Worm (Caenorhabditis elegans) whole organism, L2 larva: Measurements from ENCODE around the gene num-1.

Source experiments
- C34F6.9 ChIP-seq: fragments of 150-350 bp; optimal IDR thresholded peaks from 2 replicates; lab custom pipeline; 2014; ENCODE audit warnings: missing biosample characterization, missing genetic modification characterization
- F13H6.1 ChIP-seq: sonication (generic microtip); optimal IDR thresholded peaks from 2 replicates; lab custom pipeline; 2016; ENCODE audit warnings: missing genetic modification characterization, missing compliant biosample characterization
- R02D3.7 ChIP-seq: fragments of 150-350 bp; optimal IDR thresholded peaks from 2 replicates; lab custom pipeline; 2014; ENCODE audit warnings: missing biosample characterization, missing genetic modification characterization
- Y55F3AM.14 ChIP-seq: fragments of 200-800 bp; sonication (Bioruptor generic); optimal IDR thresholded peaks from 2 replicates; lab custom pipeline; 2018; ENCODE audit warnings: mild to moderate bottlenecking, missing genetic modification characterization, missing compliant biosample characterization
- ZK546.5 ChIP-seq: sonication (generic microtip); optimal IDR thresholded peaks from 2 replicates; lab custom pipeline; 2017; ENCODE audit warnings: missing biosample characterization, missing genetic modification characterization
- aly-2 ChIP-seq: fragments of 150-350 bp; optimal IDR thresholded peaks from 2 replicates; lab custom pipeline; 2014; ENCODE audit warnings: missing biosample characterization, missing genetic modification characterization
- ama-1 ChIP-seq: fragments of 150-350 bp; optimal IDR thresholded peaks from 2 replicates; lab custom pipeline; 2018; ENCODE audit warnings: inconsistent platforms
- blmp-1 ChIP-seq: sonication (generic microtip); optimal IDR thresholded peaks from 2 replicates; lab custom pipeline; 2017; ENCODE audit warnings: missing genetic modification characterization, mild to moderate bottlenecking, missing compliant biosample characterization, antibody characterized with exemption, moderate library complexity; ENCODE audit not compliant: insufficient read depth
- ceh-16 ChIP-seq: fragments of 150-350 bp; optimal IDR thresholded peaks from 2 replicates; lab custom pipeline; 2014; ENCODE audit warnings: missing biosample characterization, missing genetic modification characterization
- ceh-82 ChIP-seq: fragments of 150-350 bp; optimal IDR thresholded peaks from 2 replicates; lab custom pipeline; 2014; ENCODE audit warnings: missing biosample characterization, missing genetic modification characterization
- crh-2 ChIP-seq: sonication (generic microtip); optimal IDR thresholded peaks from 2 replicates; lab custom pipeline; 2017; ENCODE audit warnings: missing biosample characterization, missing genetic modification characterization
- dmd-4 ChIP-seq: sonication (generic microtip); optimal IDR thresholded peaks from 2 replicates; lab custom pipeline; 2017; ENCODE audit warnings: missing biosample characterization, missing genetic modification characterization
- egl-27 ChIP-seq: sonication (generic microtip); optimal IDR thresholded peaks from 3 replicates; lab custom pipeline; 2017; ENCODE audit warnings: missing biosample characterization, missing genetic modification reagents, missing genetic modification characterization
- elt-1 ChIP-seq: fragments of 150-350 bp; optimal IDR thresholded peaks from 2 replicates; lab custom pipeline; 2014; ENCODE audit warnings: missing biosample characterization, missing genetic modification characterization
- elt-3 ChIP-seq: sonication (generic microtip); optimal IDR thresholded peaks from 2 replicates; lab custom pipeline; 2017; ENCODE audit warnings: missing biosample characterization, missing genetic modification characterization
- fos-1 ChIP-seq: fragments of 150-350 bp; optimal IDR thresholded peaks from 2 replicates; lab custom pipeline; 2014; ENCODE audit warnings: missing biosample characterization, missing genetic modification characterization
- gmeb-1 ChIP-seq: fragments of 150-350 bp; optimal IDR thresholded peaks from 2 replicates; lab custom pipeline; 2014; ENCODE audit warnings: missing biosample characterization, missing genetic modification characterization
- lin-11 ChIP-seq: fragments of 150-350 bp; sonication (generic microtip); optimal IDR thresholded peaks from 2 replicates; lab custom pipeline; 2014; ENCODE audit warnings: missing biosample characterization, missing genetic modification characterization, inconsistent platforms, mixed read lengths
- lin-13 ChIP-seq: fragments of 150-350 bp; optimal IDR thresholded peaks from 2 replicates; lab custom pipeline; 2014; ENCODE audit warnings: missing biosample characterization, missing genetic modification reagents, missing genetic modification characterization
- lin-39 ChIP-seq: fragments of 150-350 bp; optimal IDR thresholded peaks from 2 replicates; lab custom pipeline; 2014; ENCODE audit warnings: missing biosample characterization, missing genetic modification reagents, missing genetic modification characterization
- lsy-2 ChIP-seq, 2 experiments: fragments of 150-350 bp in 1 of 2; sonication (generic microtip) in 1 of 2; optimal IDR thresholded peaks; 2 replicates each; lab custom pipeline; 2014 to 2017; ENCODE audit warnings: missing biosample characterization in 2 of 2, missing genetic modification characterization in 2 of 2
- mab-5 ChIP-seq: fragments of 150-350 bp; optimal IDR thresholded peaks from 2 replicates; lab custom pipeline; 2014; ENCODE audit warnings: missing biosample characterization, missing genetic modification characterization
- mbf-1 ChIP-seq: sonication (generic microtip); optimal IDR thresholded peaks from 2 replicates; lab custom pipeline; 2017; ENCODE audit warnings: missing biosample characterization, missing genetic modification characterization
- mdl-1 ChIP-seq, 2 experiments: fragments of 150-350 bp in 1 of 2; sonication (generic microtip) in 1 of 2; optimal IDR thresholded peaks; 2 replicates each; lab custom pipeline; 2017; ENCODE audit warnings: missing biosample characterization in 2 of 2, missing genetic modification characterization in 2 of 2
- nhr-10 ChIP-seq: sonication (generic microtip); optimal IDR thresholded peaks from 2 replicates; lab custom pipeline; 2017; ENCODE audit warnings: missing biosample characterization, missing genetic modification characterization
- nhr-11 ChIP-seq: fragments of 150-350 bp; optimal IDR thresholded peaks from 2 replicates; lab custom pipeline; 2014; ENCODE audit warnings: missing biosample characterization, missing genetic modification characterization
- nhr-129 ChIP-seq: fragments of 150-350 bp; optimal IDR thresholded peaks from 2 replicates; lab custom pipeline; 2014; ENCODE audit warnings: missing biosample characterization, missing genetic modification characterization
- nhr-21 ChIP-seq: fragments of 150-350 bp; optimal IDR thresholded peaks from 2 replicates; lab custom pipeline; 2014; ENCODE audit warnings: missing biosample characterization, missing genetic modification characterization
- nhr-23 ChIP-seq: fragments of 150-350 bp; optimal IDR thresholded peaks from 2 replicates; lab custom pipeline; 2014; ENCODE audit warnings: missing biosample characterization, missing genetic modification reagents, missing genetic modification characterization
- nhr-237 ChIP-seq: fragments of 150-350 bp; optimal IDR thresholded peaks from 2 replicates; lab custom pipeline; 2014; ENCODE audit warnings: missing biosample characterization, missing genetic modification characterization
- nhr-25 ChIP-seq: fragments of 150-350 bp; sonication (generic microtip); optimal IDR thresholded peaks from 3 replicates; lab custom pipeline; 2014; ENCODE audit warnings: missing biosample characterization, missing genetic modification characterization
- nhr-77 ChIP-seq: fragments of 150-350 bp; optimal IDR thresholded peaks from 2 replicates; lab custom pipeline; 2014; ENCODE audit warnings: missing biosample characterization, missing genetic modification characterization
- peb-1 ChIP-seq: fragments of 150-350 bp; optimal IDR thresholded peaks from 2 replicates; lab custom pipeline; 2014; ENCODE audit warnings: missing biosample characterization, missing genetic modification characterization
- sem-4 ChIP-seq: fragments of 150-350 bp; optimal IDR thresholded peaks from 2 replicates; lab custom pipeline; 2014; ENCODE audit warnings: missing biosample characterization, missing genetic modification reagents, missing genetic modification characterization
- skn-1 ChIP-seq: sonication (generic microtip); optimal IDR thresholded peaks from 2 replicates; lab custom pipeline; 2017; ENCODE audit warnings: missing biosample characterization, missing genetic modification characterization
- sma-3 ChIP-seq: sonication (generic microtip); optimal IDR thresholded peaks from 2 replicates; lab custom pipeline; 2016; ENCODE audit warnings: missing genetic modification reagents, missing genetic modification characterization, missing compliant biosample characterization
- sma-9 ChIP-seq, 2 experiments: fragments of 150-350 bp in 1 of 2; sonication (generic microtip) in 1 of 2; optimal IDR thresholded peaks; 2 replicates each; lab custom pipeline; 2014 to 2016; ENCODE audit warnings: missing genetic modification characterization in 2 of 2, mild to moderate bottlenecking in 1 of 2, missing biosample characterization in 1 of 2, missing compliant biosample characterization in 1 of 2, missing genetic modification reagents in 1 of 2, moderate library complexity in 1 of 2
- snpc-4 ChIP-seq: fragments of 150-350 bp; optimal IDR thresholded peaks from 2 replicates; lab custom pipeline; 2014; ENCODE audit warnings: missing biosample characterization, missing genetic modification characterization
- unc-55 ChIP-seq: fragments of 150-350 bp; sonication (generic microtip); optimal IDR thresholded peaks from 3 replicates; lab custom pipeline; 2014; ENCODE audit warnings: missing biosample characterization, missing genetic modification reagents, missing genetic modification characterization
- zag-1 ChIP-seq: fragments of 150-350 bp; optimal IDR thresholded peaks from 2 replicates; lab custom pipeline; 2014; ENCODE audit warnings: missing biosample characterization, missing genetic modification characterization
- ztf-1 ChIP-seq: fragments of 200-800 bp; sonication (Bioruptor generic); conservative IDR thresholded peaks from 2 replicates; pipeline ENCODE4 v1.3.6; 2022; ENCODE audit warnings: missing genetic modification characterization, missing compliant biosample characterization
- ztf-11 ChIP-seq: sonication (generic microtip); optimal IDR thresholded peaks from 2 replicates; lab custom pipeline; 2017; ENCODE audit warnings: missing biosample characterization, missing genetic modification characterization
- ztf-4 ChIP-seq: fragments of 150-350 bp; optimal IDR thresholded peaks from 2 replicates; lab custom pipeline; 2014; ENCODE audit warnings: missing biosample characterization, missing genetic modification characterization

The num-1 gene

DNA sequence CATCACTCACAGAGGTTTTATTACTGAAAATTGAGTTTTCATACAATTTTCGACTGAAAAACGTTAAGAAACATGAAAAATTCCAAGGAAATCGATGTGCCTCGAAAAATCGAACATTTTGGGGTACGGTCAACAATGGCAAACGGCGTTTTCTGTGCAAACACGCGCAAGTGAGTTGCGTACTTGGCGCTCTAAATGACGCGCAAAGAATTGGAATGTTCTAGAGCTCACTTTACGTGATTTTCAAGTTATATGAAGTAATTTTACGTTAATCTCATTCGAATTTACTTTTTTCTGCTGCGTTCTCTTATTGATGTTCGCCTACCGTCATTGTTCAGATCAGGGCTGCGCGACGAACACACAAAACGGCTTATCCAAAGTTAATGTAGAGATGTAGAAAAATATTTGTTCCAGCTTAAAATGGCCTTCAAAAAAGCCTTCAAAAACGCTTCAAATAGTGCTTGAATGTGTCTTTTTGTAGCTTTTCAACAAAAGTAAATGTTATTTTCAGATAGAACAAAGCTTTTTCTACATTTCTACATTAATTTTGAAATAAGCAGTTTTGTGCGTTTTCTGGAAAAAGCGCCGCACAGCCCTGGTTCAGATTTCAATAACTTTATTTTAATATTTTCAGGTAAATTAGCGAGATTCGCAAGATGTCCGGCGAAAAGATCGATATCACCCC, 16.1 kb downstream of the num-1 start, which contains the start of the genes F31D4.2 and fkb-6:
Gene F31D4.2, minus strand, starts transcription at position 23 of the 685 bp plus-strand sequence.
Gene fkb-6, plus strand, starts transcription at position 635 of the 685 bp plus-strand sequence.
- TF ChIP-seq ztf-4 (tag; lab: Kevin White, UChicago) (peak; percentile 62), mab-5 (tag; lab: Kevin White, UChicago) (peak; percentile 33), zag-1 (tag; lab: Kevin White, UChicago) (peak; percentile 25), lin-13 (GFP tag; lab: Kevin White, UChicago) (peak; percentile 62), nhr-25 (peak; percentile 22), ama-1 (peak; percentile 81), lsy-2 (tag; optimal IDR thresholded peaks at IDR 0.05; lab: Kevin White, UChicago) (peak; percentile 93 to 98), egl-27 (peak; percentile 30), nhr-129 (peak; percentile 83), aly-2 (no peak), F13H6.1 (tag; lab: Kevin White, UChicago) (peak; percentile 64), sma-9 (GFP tag; optimal IDR thresholded peaks at IDR 0.05; lab: Kevin White, UChicago) (peak; percentile 58), sma-9 (tag; optimal IDR thresholded peaks at IDR 0.05; lab: Kevin White, UChicago) (no peak), peb-1 (tag; lab: Kevin White, UChicago) (no peak), crh-2 (tag; lab: Kevin White, UChicago) (peak; percentile 77), unc-55 (GFP tag; lab: Kevin White, UChicago) (peak; percentile 92), nhr-21 (tag; lab: Kevin White, UChicago) (peak; percentile 21), mdl-1 (tag; optimal IDR thresholded peaks at IDR 0.05; lab: Kevin White, UChicago) (no peak), fos-1 (tag; lab: Kevin White, UChicago) (peak; percentile 41), sem-4 (tag; lab: Kevin White, UChicago) (peak; percentile 1), lin-11 (tag; lab: Kevin White, UChicago) (peak; percentile 54), gmeb-1 (tag; lab: Kevin White, UChicago) (peak; percentile 69), snpc-4 (peak; percentile 56), C34F6.9 (peak; percentile 93), blmp-1 (tag; lab: Kevin White, UChicago) (no peak), nhr-10 (tag; lab: Kevin White, UChicago) (no peak), sma-3 (GFP tag; lab: Kevin White, UChicago) (peak; percentile 75)

DNA sequence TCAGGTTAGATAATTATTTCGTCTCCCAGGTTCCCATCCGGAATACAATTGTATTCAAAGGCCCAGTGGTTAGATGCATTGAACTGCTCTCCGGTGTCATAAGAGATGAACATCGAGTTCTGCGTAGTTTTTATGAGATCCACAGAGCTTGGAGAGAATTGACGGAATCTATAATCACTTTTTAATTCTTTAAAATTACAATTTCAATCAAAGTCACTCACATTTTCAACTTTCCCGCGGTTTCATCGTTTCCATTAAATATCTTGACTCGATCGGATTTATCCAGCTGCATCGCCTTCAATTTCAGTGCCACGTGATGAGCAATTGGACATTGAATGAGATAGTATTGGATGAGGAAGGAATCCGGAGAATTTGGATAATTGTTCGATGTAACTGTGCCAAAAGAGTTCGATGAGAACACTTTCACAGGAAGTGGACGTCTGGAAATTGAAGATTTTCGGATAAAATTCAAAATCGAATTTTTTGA, 18.2 kb downstream of the num-1 start:
- TF ChIP-seq nhr-129 (peak; percentile 14), ama-1 (peak; percentile 86), lsy-2 (tag; optimal IDR thresholded peaks at IDR 0.05; lab: Kevin White, UChicago) (peak in 1 of 2 experiments; percentile 22), C34F6.9 (peak; percentile 35), lin-13 (GFP tag; lab: Kevin White, UChicago) (peak; percentile 2), mdl-1 (tag; optimal IDR thresholded peaks at IDR 0.05; lab: Kevin White, UChicago) (no peak), unc-55 (GFP tag; lab: Kevin White, UChicago) (no peak), F13H6.1 (tag; lab: Kevin White, UChicago) (peak; percentile 52)

DNA sequence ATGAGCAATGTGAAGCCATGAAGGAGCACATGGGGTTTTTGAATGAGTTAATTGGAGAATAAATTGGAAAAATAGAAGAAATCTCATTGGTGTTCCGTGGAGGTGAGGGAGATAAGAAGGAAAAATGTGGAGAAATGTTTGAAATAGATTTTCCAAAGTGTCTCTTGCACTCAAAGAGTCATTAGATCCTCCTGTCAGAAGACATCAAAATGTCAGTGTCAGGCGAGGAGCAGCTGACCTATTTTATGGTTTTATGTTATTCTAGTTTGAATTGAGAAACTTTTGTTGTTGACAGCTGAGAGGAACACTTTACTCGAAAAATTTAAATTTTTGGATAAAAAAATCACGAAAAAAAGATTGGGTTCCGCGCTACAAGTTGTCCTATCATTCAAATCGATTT, 21.0 kb downstream of the num-1 start, which contains the start of gene clec-264:
Gene clec-264, minus strand, starts transcription at position 122 of the 400 bp plus-strand sequence.
- TF ChIP-seq lin-13 (GFP tag; lab: Kevin White, UChicago) = no peak
- TF ChIP-seq elt-3 (tag; lab: Kevin White, UChicago) = no peak
- TF ChIP-seq nhr-129 = no peak
- no peak for TF ChIP-seq ama-1
- no peak for TF ChIP-seq C34F6.9

DNA sequence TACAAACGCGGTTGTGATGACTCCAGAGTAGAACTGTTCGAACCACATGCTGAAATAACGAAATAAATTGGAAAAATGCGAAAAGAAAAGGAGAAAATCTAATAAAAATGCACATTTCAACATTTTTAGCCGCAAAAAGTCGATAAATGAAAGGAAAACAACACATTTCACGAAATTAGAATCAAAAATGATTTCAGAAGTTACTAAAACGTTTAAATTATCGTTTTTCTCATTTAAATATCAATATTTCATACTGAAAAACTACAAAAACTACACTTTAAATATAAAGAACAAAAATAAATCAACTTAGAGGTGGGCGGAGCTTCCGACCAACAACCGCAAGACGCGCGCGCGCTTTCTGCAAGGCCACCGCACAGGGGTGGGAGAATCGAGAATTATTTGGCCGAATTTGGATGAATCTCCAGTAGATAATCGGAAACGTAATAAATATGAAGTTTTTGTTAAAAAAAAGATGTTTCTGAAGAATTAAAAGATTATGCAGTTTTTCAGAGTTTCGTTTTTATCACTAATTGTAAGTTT, 22.3 kb downstream of the num-1 start, which contains the start of gene ndua-1:
Gene ndua-1, minus strand, starts transcription at position 51 of the 540 bp plus-strand sequence.
- TF ChIP-seq elt-1 (tag; lab: Kevin White, UChicago) (no peak), elt-3 (tag; lab: Kevin White, UChicago) (no peak), ceh-16 (tag; lab: Kevin White, UChicago) (no peak), nhr-10 (tag; lab: Kevin White, UChicago) (no peak), lin-39 (tag; lab: Kevin White, UChicago) (no peak), nhr-129 (peak; percentile 21), ceh-82 (tag; lab: Kevin White, UChicago) (no peak), nhr-77 (tag; lab: Kevin White, UChicago) (no peak), sma-3 (GFP tag; lab: Kevin White, UChicago) (peak; percentile 47), nhr-11 (tag; lab: Kevin White, UChicago) (no peak), Y55F3AM.14 (GFP tag; lab: Kevin White, UChicago) (no peak), gmeb-1 (tag; lab: Kevin White, UChicago) (peak; percentile 48), dmd-4 (no peak), skn-1 (tag; lab: Kevin White, UChicago) (no peak), blmp-1 (tag; lab: Kevin White, UChicago) (no peak), mbf-1 (tag; lab: Kevin White, UChicago) (no peak), R02D3.7 (no peak), mdl-1 (tag; optimal IDR thresholded peaks at IDR 0.05; lab: Kevin White, UChicago) (no peak), ztf-11 (tag; lab: Kevin White, UChicago) (no peak), ztf-4 (tag; lab: Kevin White, UChicago) (no peak), mab-5 (tag; lab: Kevin White, UChicago) (no peak), nhr-23 (tag; lab: Kevin White, UChicago) (no peak), ZK546.5 (no peak), nhr-237 (tag; lab: Kevin White, UChicago) (no peak), fos-1 (tag; lab: Kevin White, UChicago) (no peak), unc-55 (GFP tag; lab: Kevin White, UChicago) (peak; percentile 62), zag-1 (tag; lab: Kevin White, UChicago) (no peak), ztf-1 (GFP tag; lab: Robert Waterston, UW) (no peak)
